Worm (Caenorhabditis elegans) whole organism, late embryonic: Measurements from ENCODE around the gene srlf-35.

Source experiments
- ceh-14 ChIP-seq: sonication (generic microtip); optimal IDR thresholded peaks from 2 replicates; lab custom pipeline; 2016; ENCODE audit warnings: missing genotype, missing genetic modification characterization, missing compliant biosample characterization
- ceh-30 ChIP-seq: fragments of 150-350 bp; optimal IDR thresholded peaks from 2 replicates; lab custom pipeline; 2014; ENCODE audit warnings: missing biosample characterization, missing genetic modification characterization
- dve-1 ChIP-seq: sonication (generic microtip); optimal IDR thresholded peaks from 2 replicates; lab custom pipeline; 2017; ENCODE audit warnings: antibody characterized with exemption, mild to moderate bottlenecking, missing genetic modification characterization, missing compliant biosample characterization
- elt-2 ChIP-seq: sonication (generic microtip); optimal IDR thresholded peaks from 2 replicates; lab custom pipeline; 2016; ENCODE audit warnings: missing genetic modification reagents, missing genetic modification characterization, missing compliant biosample characterization
- fax-1 ChIP-seq: sonication (generic microtip); optimal IDR thresholded peaks from 2 replicates; lab custom pipeline; 2016; ENCODE audit warnings: missing genotype, missing genetic modification characterization, missing compliant biosample characterization
- madf-2 ChIP-seq: sonication (generic microtip); optimal IDR thresholded peaks from 2 replicates; lab custom pipeline; 2017; ENCODE audit warnings: missing genetic modification characterization, missing compliant biosample characterization
- unc-3 ChIP-seq, 2 experiments: fragments of 200-800 bp in 1 of 2; sonication (Bioruptor generic) in 1 of 2; sonication (generic microtip) in 1 of 2; conservative IDR thresholded peaks in 1 of 2; optimal IDR thresholded peaks in 1 of 2; 2 replicates each; pipeline versions ENCODE4 v1.3.6 to Lab custom; 2016 to 2022; ENCODE audit warnings: missing compliant biosample characterization in 2 of 2, missing genetic modification characterization in 2 of 2, missing genetic modification reagents in 1 of 2
- zip-5 ChIP-seq: sonication (generic microtip); optimal IDR thresholded peaks from 2 replicates; lab custom pipeline; 2016; ENCODE audit warnings: missing genetic modification characterization, missing compliant biosample characterization

DNA sequence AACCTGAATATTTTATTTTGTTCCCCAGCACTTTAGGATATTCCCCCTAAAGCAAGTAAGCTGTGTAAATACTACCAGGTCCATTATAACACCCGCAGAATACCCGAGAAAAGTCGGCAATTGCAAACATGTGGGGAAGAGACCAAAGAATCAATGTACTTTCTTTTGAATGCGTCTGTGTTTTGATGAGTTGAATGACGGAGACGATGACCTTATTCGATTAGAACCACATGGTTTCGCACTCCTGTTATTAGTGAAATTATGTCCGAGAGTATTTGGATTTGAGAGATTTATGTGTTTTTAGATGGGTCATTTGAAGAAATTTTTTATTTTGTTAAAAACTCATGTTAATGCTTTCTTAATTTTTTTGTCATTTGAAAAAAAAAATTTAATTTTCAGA is 38.5 kb upstream of the srlf-35 start:
- TF ChIP-seq dve-1 (tag; lab: Kevin White, UChicago) (no peak), zip-5 (no peak), elt-2 (tag; lab: Kevin White, UChicago) (no peak), madf-2 (no peak), fax-1 (tag; lab: Kevin White, UChicago) (no peak), unc-3 (GFP tag; conservative IDR thresholded peaks at IDR 0.05; lab: Robert Waterston, UW) (no peak), unc-3 (tag; optimal IDR thresholded peaks at IDR 0.05; lab: Kevin White, UChicago) (no peak), ceh-14 (tag; lab: Kevin White, UChicago) (no peak), ceh-30 (tag; lab: Kevin White, UChicago) (no peak)
